Worm (Caenorhabditis elegans) whole organism, L1 larva: ENCODE measurements around the gene col-166.

Source experiments
- C04F5.9 ChIP-seq: sonication (generic microtip); optimal IDR thresholded peaks from 2 replicates; lab custom pipeline; 2016; ENCODE audit warnings: missing genetic modification characterization, missing compliant biosample characterization
- C34B4.2 ChIP-seq: sonication (generic microtip); optimal IDR thresholded peaks from 2 replicates; lab custom pipeline; 2017; ENCODE audit warnings: mild to moderate bottlenecking, missing genetic modification characterization, missing compliant biosample characterization
- F16B12.6 ChIP-seq: fragments of 150-350 bp; optimal IDR thresholded peaks from 2 replicates; lab custom pipeline; 2014; ENCODE audit warnings: missing biosample characterization, missing genetic modification characterization
- Y116A8C.19 ChIP-seq: sonication (generic microtip); optimal IDR thresholded peaks from 2 replicates; lab custom pipeline; 2016; ENCODE audit warnings: missing compliant biosample characterization, missing genetic modification characterization, borderline replicate concordance
- alr-1 ChIP-seq: fragments of 200-800 bp; sonication (Bioruptor generic); optimal IDR thresholded peaks from 2 replicates; lab custom pipeline; 2018; ENCODE audit warnings: borderline replicate concordance, mild to moderate bottlenecking, missing genetic modification characterization, missing compliant biosample characterization
- ama-1 ChIP-seq: fragments of 150-350 bp; optimal IDR thresholded peaks from 2 replicates; lab custom pipeline; 2014
- blmp-1 ChIP-seq: fragments of 150-350 bp; optimal IDR thresholded peaks from 2 replicates; lab custom pipeline; 2014; ENCODE audit warnings: missing biosample characterization, missing genetic modification characterization
- ceh-8 ChIP-seq: fragments of 200-800 bp; sonication (Bioruptor generic); optimal IDR thresholded peaks from 2 replicates; lab custom pipeline; 2018; ENCODE audit warnings: mild to moderate bottlenecking, missing genetic modification characterization, moderate library complexity, missing compliant biosample characterization
- ceh-88 ChIP-seq: fragments of 200-800 bp; sonication (Bioruptor generic); IDR thresholded peaks from 2 replicates; pipeline ENCODE4 v1.3.6; 2022; ENCODE audit warnings: missing genetic modification characterization, missing compliant biosample characterization
- ceh-90 ChIP-seq: sonication (generic microtip); optimal IDR thresholded peaks from 2 replicates; lab custom pipeline; 2016; ENCODE audit warnings: missing genetic modification characterization, missing compliant biosample characterization
- ces-1 ChIP-seq: fragments of 150-350 bp; optimal IDR thresholded peaks from 2 replicates; lab custom pipeline; 2014; ENCODE audit warnings: missing biosample characterization, missing genetic modification reagents, missing genetic modification characterization
- elt-2 ChIP-seq: sonication (generic microtip); optimal IDR thresholded peaks from 2 replicates; lab custom pipeline; 2016; ENCODE audit warnings: missing genetic modification characterization, mild to moderate bottlenecking, inconsistent platforms, missing compliant biosample characterization, missing genetic modification reagents
- elt-3 ChIP-seq, 6 experiments: fragments of 150-350 bp in 1 of 6; sonication (generic microtip); optimal IDR thresholded peaks; 2 replicates each; lab custom pipeline; 2017 to 2018; ENCODE audit warnings: missing biosample characterization in 6 of 6, missing genetic modification characterization in 6 of 6, inconsistent platforms in 1 of 6
- fkh-10 ChIP-seq: sonication (generic microtip); optimal IDR thresholded peaks from 2 replicates; lab custom pipeline; 2017; ENCODE audit warnings: missing biosample characterization, missing genetic modification reagents, missing genetic modification characterization
- fkh-4 ChIP-seq: sonication (generic microtip); optimal IDR thresholded peaks from 2 replicates; lab custom pipeline; 2016; ENCODE audit warnings: missing compliant biosample characterization, missing genetic modification characterization, borderline replicate concordance
- fkh-8 ChIP-seq: sonication (generic microtip); optimal IDR thresholded peaks from 2 replicates; lab custom pipeline; 2016; ENCODE audit warnings: mild to moderate bottlenecking, missing genetic modification characterization, missing compliant biosample characterization
- fos-1 ChIP-seq: fragments of 150-350 bp; optimal IDR thresholded peaks from 2 replicates; lab custom pipeline; 2014; ENCODE audit warnings: missing biosample characterization, missing genetic modification characterization
- hlh-17 ChIP-seq: fragments of 200-800 bp; sonication (Bioruptor generic); optimal IDR thresholded peaks from 2 replicates; lab custom pipeline; 2018; ENCODE audit warnings: missing genetic modification characterization, mild to moderate bottlenecking, missing compliant biosample characterization, moderate library complexity, borderline replicate concordance
- hpl-2 ChIP-seq: fragments of 150-350 bp; optimal IDR thresholded peaks from 2 replicates; lab custom pipeline; 2014; ENCODE audit warnings: missing biosample characterization, missing genetic modification reagents, missing genetic modification characterization
- irx-1 ChIP-seq: sonication (generic microtip); optimal IDR thresholded peaks from 2 replicates; lab custom pipeline; 2016; ENCODE audit warnings: missing genetic modification characterization, missing compliant biosample characterization
- lin-13 ChIP-seq: fragments of 150-350 bp; optimal IDR thresholded peaks from 2 replicates; lab custom pipeline; 2014; ENCODE audit warnings: missing biosample characterization, missing genetic modification reagents, missing genetic modification characterization
- lin-14 ChIP-seq: fragments of 200-800 bp; sonication (Bioruptor generic); optimal IDR thresholded peaks from 2 replicates; lab custom pipeline; 2018; ENCODE audit warnings: mild to moderate bottlenecking, missing genetic modification characterization, moderate library complexity, missing compliant biosample characterization
- lin-35 ChIP-seq, 2 experiments: fragments of 150-350 bp; optimal IDR thresholded peaks; 2 replicates each; lab custom pipeline; 2014; ENCODE audit warnings: missing biosample characterization in 2 of 2, missing genetic modification characterization in 2 of 2, missing genetic modification reagents in 2 of 2
- lin-39 ChIP-seq: fragments of 150-350 bp; optimal IDR thresholded peaks from 2 replicates; lab custom pipeline; 2014; ENCODE audit warnings: missing biosample characterization, missing genetic modification reagents, missing genetic modification characterization
- lsy-2 ChIP-seq, 2 experiments: fragments of 150-350 bp; optimal IDR thresholded peaks; 2 replicates each; lab custom pipeline; 2014; ENCODE audit warnings: missing biosample characterization in 2 of 2, missing genetic modification characterization in 2 of 2
- mdl-1 ChIP-seq, 2 experiments: fragments of 150-350 bp; optimal IDR thresholded peaks; 2 replicates each; lab custom pipeline; 2014 to 2017; ENCODE audit warnings: missing biosample characterization in 2 of 2, missing genetic modification characterization in 2 of 2, inconsistent platforms in 1 of 2
- mef-2 ChIP-seq: fragments of 150-350 bp; optimal IDR thresholded peaks from 2 replicates; lab custom pipeline; 2014; ENCODE audit warnings: missing biosample characterization, missing genetic modification characterization
- mep-1 ChIP-seq: fragments of 150-350 bp; optimal IDR thresholded peaks from 2 replicates; lab custom pipeline; 2014; ENCODE audit warnings: missing biosample characterization, missing genetic modification characterization
- nhr-11 ChIP-seq: fragments of 150-350 bp; optimal IDR thresholded peaks from 2 replicates; lab custom pipeline; 2014; ENCODE audit warnings: missing biosample characterization, missing genetic modification characterization
- nhr-12 ChIP-seq: sonication (generic microtip); optimal IDR thresholded peaks from 2 replicates; lab custom pipeline; 2017; ENCODE audit warnings: missing biosample characterization, missing genetic modification characterization
- nhr-19 ChIP-seq: fragments of 200-800 bp; sonication (Bioruptor generic); conservative IDR thresholded peaks from 2 replicates; pipeline ENCODE4 v1.3.6; 2022; ENCODE audit warnings: missing genetic modification characterization, missing compliant biosample characterization
- nhr-20 ChIP-seq: sonication (generic microtip); optimal IDR thresholded peaks from 2 replicates; lab custom pipeline; 2016; ENCODE audit warnings: mild to moderate bottlenecking, missing genetic modification characterization, missing compliant biosample characterization
- nhr-28 ChIP-seq: fragments of 150-350 bp; optimal IDR thresholded peaks from 2 replicates; lab custom pipeline; 2014; ENCODE audit warnings: missing biosample characterization, missing genetic modification characterization
- nhr-47 ChIP-seq: sonication (generic microtip); optimal IDR thresholded peaks from 2 replicates; lab custom pipeline; 2016; ENCODE audit warnings: mild to moderate bottlenecking, missing genetic modification characterization, moderate library complexity, missing compliant biosample characterization
- nhr-84 ChIP-seq: sonication (generic microtip); optimal IDR thresholded peaks from 2 replicates; lab custom pipeline; 2017; ENCODE audit warnings: missing biosample characterization, missing genetic modification characterization
- nhr-85 ChIP-seq: sonication (generic microtip); peaks from one replicate; lab custom pipeline; 2016; ENCODE audit warnings: missing genetic modification characterization, inconsistent platforms, missing compliant biosample characterization
- nhr-90 ChIP-seq: sonication (generic microtip); optimal IDR thresholded peaks from 2 replicates; lab custom pipeline; 2016; ENCODE audit warnings: mild to moderate bottlenecking, missing genetic modification characterization, missing compliant biosample characterization; ENCODE audit not compliant: poor library complexity
- pag-3 ChIP-seq: sonication (generic microtip); optimal IDR thresholded peaks from 2 replicates; lab custom pipeline; 2017; ENCODE audit warnings: missing genetic modification characterization, mild to moderate bottlenecking, missing compliant biosample characterization, antibody characterized with exemption, borderline replicate concordance; ENCODE audit not compliant: insufficient read depth
- pax-3 ChIP-seq: fragments of 200-800 bp; sonication (Bioruptor generic); optimal IDR thresholded peaks from 2 replicates; lab custom pipeline; 2018; ENCODE audit warnings: mild to moderate bottlenecking, missing genetic modification characterization, moderate library complexity, missing compliant biosample characterization
- snpc-4 ChIP-seq: fragments of 150-350 bp; optimal IDR thresholded peaks from 2 replicates; lab custom pipeline; 2014; ENCODE audit warnings: missing biosample characterization, missing genetic modification characterization
- snu-23 ChIP-seq: sonication (generic microtip); optimal IDR thresholded peaks from 2 replicates; lab custom pipeline; 2016; ENCODE audit warnings: missing genetic modification characterization, missing compliant biosample characterization
- sptf-1 ChIP-seq: fragments of 150-350 bp; optimal IDR thresholded peaks from 2 replicates; lab custom pipeline; 2014; ENCODE audit warnings: missing biosample characterization, missing genetic modification characterization
- sup-37 ChIP-seq: fragments of 200-800 bp; sonication (Bioruptor generic); optimal IDR thresholded peaks from 2 replicates; lab custom pipeline; 2018; ENCODE audit warnings: mild to moderate bottlenecking, missing genetic modification characterization, missing compliant biosample characterization
- swsn-7 ChIP-seq: sonication (generic microtip); optimal IDR thresholded peaks from 2 replicates; lab custom pipeline; 2016; ENCODE audit warnings: missing genetic modification characterization, missing compliant biosample characterization
- tbx-2 ChIP-seq: sonication (generic microtip); optimal IDR thresholded peaks from 2 replicates; lab custom pipeline; 2016; ENCODE audit warnings: missing genetic modification characterization, missing compliant biosample characterization
- tlp-1 ChIP-seq: fragments of 150-350 bp; optimal IDR thresholded peaks from 2 replicates; lab custom pipeline; 2014; ENCODE audit warnings: missing biosample characterization, missing genetic modification characterization
- unc-62 ChIP-seq: fragments of 150-350 bp; optimal IDR thresholded peaks from 2 replicates; lab custom pipeline; 2014; ENCODE audit warnings: missing biosample characterization, missing genetic modification reagents, missing genetic modification characterization
- unc-98 ChIP-seq: fragments of 200-800 bp; sonication (Bioruptor generic); IDR thresholded peaks from 2 replicates; pipeline ENCODE4 v1.3.6; 2022; ENCODE audit warnings: missing genetic modification characterization, missing compliant biosample characterization
- vab-15 ChIP-seq: sonication (generic microtip); optimal IDR thresholded peaks from 2 replicates; lab custom pipeline; 2017; ENCODE audit warnings: missing genotype, mild to moderate bottlenecking, missing genetic modification characterization, missing compliant biosample characterization
- zip-4 ChIP-seq: fragments of 200-800 bp; sonication (Bioruptor generic); optimal IDR thresholded peaks from 2 replicates; lab custom pipeline; 2018; ENCODE audit warnings: mild to moderate bottlenecking, missing genetic modification characterization, moderate library complexity, missing compliant biosample characterization
- ztf-11 ChIP-seq, 2 experiments: sonication (generic microtip); optimal IDR thresholded peaks; 2 replicates each; lab custom pipeline; 2016 to 2017; ENCODE audit warnings: missing genetic modification characterization in 2 of 2, missing biosample characterization in 1 of 2, missing compliant biosample characterization in 1 of 2

The col-166 gene

DNA sequence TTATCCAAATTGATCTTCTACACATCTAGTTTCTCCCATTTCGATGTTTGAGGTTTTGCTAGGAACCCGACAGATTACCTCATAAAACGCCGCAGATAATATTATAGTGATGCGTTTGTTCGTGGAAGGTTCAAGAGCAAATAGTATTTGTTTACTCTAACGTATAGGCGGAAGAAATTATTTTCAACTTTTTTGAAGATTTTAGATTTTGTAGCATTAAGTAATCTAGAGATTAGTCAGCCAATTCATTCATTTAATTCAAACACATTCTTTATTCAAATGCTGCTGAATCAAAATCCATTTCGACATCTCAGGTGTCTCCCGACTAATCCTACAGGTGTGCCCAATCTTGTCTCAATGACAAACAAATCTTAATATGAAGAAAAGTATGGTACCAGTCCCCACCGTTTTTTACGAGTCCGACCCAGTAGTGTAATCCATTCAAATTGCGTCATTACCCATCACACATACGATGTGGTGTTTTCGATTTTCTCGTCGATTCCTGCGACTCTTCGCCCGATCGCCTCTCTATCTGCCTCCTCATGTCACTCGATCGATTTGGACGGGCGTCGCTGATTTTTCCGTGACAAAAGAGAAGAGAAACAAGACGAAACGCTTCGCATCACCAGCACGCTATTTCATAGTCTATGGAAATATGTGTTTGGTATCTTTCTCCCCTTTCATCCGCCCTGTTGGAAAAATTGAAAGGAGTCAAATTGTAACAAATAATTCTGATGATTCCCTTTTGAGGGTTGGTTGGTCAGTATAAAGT, 25.7 kb upstream of the col-166 start (continued):
- TF ChIP-seq nhr-11 (tag; lab: Kevin White, UChicago) (no peak), lin-13 (GFP tag; lab: Kevin White, UChicago) (peak; percentile 43), pag-3 (tag; lab: Kevin White, UChicago) (no peak), tlp-1 (tag; lab: Kevin White, UChicago) (no peak), nhr-84 (tag; lab: Kevin White, UChicago) (no peak), ztf-11 (tag; optimal IDR thresholded peaks at IDR 0.05; lab: Kevin White, UChicago) (no peak), unc-62 (GFP tag; lab: Kevin White, UChicago) (no peak), fos-1 (tag; lab: Kevin White, UChicago) (peak; percentile 58), nhr-90 (tag; lab: Kevin White, UChicago) (peak; percentile 57), ces-1 (GFP tag; lab: Kevin White, UChicago) (no peak), F16B12.6 (no peak), lin-14 (GFP tag; lab: Kevin White, UChicago) (peak; percentile 83), fkh-8 (peak; percentile 11), hlh-17 (GFP tag; lab: Kevin White, UChicago) (peak; percentile 35), vab-15 (tag; lab: Kevin White, UChicago) (no peak), ceh-88 (peak; percentile 57; the same call in 1 of the 2 replicates), C34B4.2 (tag; lab: Kevin White, UChicago) (no peak), lin-39 (tag; lab: Kevin White, UChicago) (no peak), sup-37 (peak; percentile 14), nhr-12 (no peak), Y116A8C.19 (tag; lab: Kevin White, UChicago) (no peak), C04F5.9 (no peak), fkh-10 (GFP tag; lab: Kevin White, UChicago) (no peak), elt-2 (tag; lab: Kevin White, UChicago) (peak; percentile 43), swsn-7 (tag; lab: Kevin White, UChicago) (peak; percentile 54), nhr-85 (tag; lab: Kevin White, UChicago) (peak; percentile 86), fkh-4 (tag; lab: Kevin White, UChicago) (no peak), irx-1 (no peak), mdl-1 (tag; optimal IDR thresholded peaks at IDR 0.05; lab: Kevin White, UChicago) (peak in 1 of 2 experiments; percentile 75), pax-3 (tag; lab: Kevin White, UChicago) (peak; percentile 39), hpl-2 (GFP tag; lab: Kevin White, UChicago) (no peak), snu-23 (peak; percentile 84), alr-1 (no peak), tbx-2 (peak; percentile 45), blmp-1 (peak; percentile 90), nhr-19 (GFP tag; lab: Robert Waterston, UW) (peak; percentile 53), ceh-90 (tag; lab: Kevin White, UChicago) (no peak), nhr-20 (tag; lab: Kevin White, UChicago) (peak; percentile 84), nhr-28 (tag; lab: Kevin White, UChicago) (no peak), sptf-1 (tag; lab: Kevin White, UChicago) (no peak), nhr-47 (tag; lab: Kevin White, UChicago) (peak; percentile 42), elt-3 (tag; optimal IDR thresholded peaks at IDR 0.05; lab: Kevin White, UChicago) (peak in 1 of 6 experiments; percentile 54), mep-1 (tag; lab: Kevin White, UChicago) (peak; percentile 69), ceh-8 (no peak), lsy-2 (tag; optimal IDR thresholded peaks at IDR 0.05; lab: Kevin White, UChicago) (peak; percentile 27 to 58), lin-35 (GFP tag; optimal IDR thresholded peaks at IDR 0.05; lab: Kevin White, UChicago) (peak; percentile 13 to 67), unc-98 (no peak), zip-4 (GFP tag; lab: Kevin White, UChicago) (peak; percentile 17), mef-2 (tag; lab: Kevin White, UChicago) (no peak), ama-1 (lab: Kevin White, UChicago) (peak; percentile 86), snpc-4 (no peak)
